Worm (Caenorhabditis elegans): Measurements from ENCODE around the gene T24E12.3.

ce11 chrII:3750685-3751084, 25.1 kb upstream of the T24E12.3 start, which contains the start of gene fbxb-91:
- no peak for TF ChIP-seq flt-1 (GFP tag; IDR thresholded peaks at IDR 0.05)
- no peak for TF ChIP-seq ref-1 (GFP tag; conservative IDR thresholded peaks at IDR 0.05)
- no peak for TF ChIP-seq tab-1 (GFP tag; IDR thresholded peaks at IDR 0.05)
- no peak for TF ChIP-seq klf-2 (GFP tag; conservative IDR thresholded peaks at IDR 0.05)
- no peak for TF ChIP-seq ztf-23 (GFP tag; IDR thresholded peaks at IDR 0.05)

Data from whole organism, midembryonic.